Worm (Caenorhabditis elegans): Measurements from ENCODE around the gene Y39A1A.16.
A peak's percentile ranks its signal among the peaks of the same experiment; 100 is the strongest.

Gene Y39A1A.16

ce11 chrIII:10719057-10719456 lies 40.0 kb downstream of the Y39A1A.16 start (continued):
- TF ChIP-seq nhr-77 (tag; optimal IDR thresholded peaks at IDR 0.05): peak; percentile 65
- no peak for TF ChIP-seq daf-19 (GFP tag; conservative IDR thresholded peaks at IDR 0.05)
- no peak for TF ChIP-seq ceh-62 (tag; optimal IDR thresholded peaks at IDR 0.05)
- TF ChIP-seq vab-7 (GFP tag; IDR thresholded peaks at IDR 0.05): no peak
- TF ChIP-seq zip-11 (GFP tag; IDR thresholded peaks at IDR 0.05): no peak
- no peak for TF ChIP-seq dmd-9 (GFP tag; IDR thresholded peaks at IDR 0.05)
- no peak for TF ChIP-seq F49E8.2 (tag; optimal IDR thresholded peaks at IDR 0.05; ENCODE audit: borderline replicate concordance)
- TF ChIP-seq hif-1 (tag; optimal IDR thresholded peaks at IDR 0.05): no peak
- TF ChIP-seq mes-2 (tag; optimal IDR thresholded peaks at IDR 0.05; ENCODE audit: poor library complexity, severe bottlenecking): peak; percentile 40
- TF ChIP-seq Y48G9A.11 (GFP tag; IDR thresholded peaks at IDR 0.05): no peak
- TF ChIP-seq mdl-1 (tag; optimal IDR thresholded peaks at IDR 0.05): peak in 1 of 2 experiments; percentile 69
- no peak for TF ChIP-seq dpl-1 (GFP tag; optimal IDR thresholded peaks at IDR 0.05)
- peak; percentile 68 for TF ChIP-seq dve-1 (tag; optimal IDR thresholded peaks at IDR 0.05; ENCODE audit: insufficient read depth)
- no peak for TF ChIP-seq spr-1 (tag; optimal IDR thresholded peaks at IDR 0.05)
- no peak for TF ChIP-seq daf-12 (tag; optimal IDR thresholded peaks at IDR 0.05)
- peak; percentile 86 for TF ChIP-seq hlh-11 (tag; optimal IDR thresholded peaks at IDR 0.05)
- no peak for TF ChIP-seq attf-4 (tag; optimal IDR thresholded peaks at IDR 0.05)
- TF ChIP-seq spr-3 (GFP tag; optimal IDR thresholded peaks at IDR 0.05): no peak
- no peak for TF ChIP-seq skn-1 (tag; optimal IDR thresholded peaks at IDR 0.05)
- no peak for TF ChIP-seq ceh-44 (GFP tag; IDR thresholded peaks at IDR 0.05)
- no peak for TF ChIP-seq zip-2 (tag; optimal IDR thresholded peaks at IDR 0.05)

DNA sequence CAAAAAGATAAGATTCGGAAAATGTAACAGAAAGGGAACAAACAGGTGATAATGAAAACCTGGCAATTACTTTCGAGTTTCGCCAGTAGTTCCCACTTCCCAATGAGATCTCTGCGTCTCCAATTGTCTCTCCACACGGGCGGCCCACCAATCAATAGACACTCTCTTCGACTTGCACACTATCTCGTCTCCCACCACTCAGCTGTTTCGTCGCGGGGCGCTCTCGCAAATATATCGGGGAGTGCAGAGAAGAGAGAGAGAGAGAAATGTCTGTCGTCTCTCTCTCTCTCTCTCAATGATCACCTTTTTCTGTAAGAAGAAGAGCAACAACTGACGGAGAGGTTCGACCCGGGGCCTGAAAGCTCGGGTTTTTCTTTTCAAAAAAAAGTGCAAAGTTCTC lies 41.1 kb downstream of the Y39A1A.16 start:
- TF ChIP-seq daf-19 (GFP tag; conservative IDR thresholded peaks at IDR 0.05) (no peak), ceh-82 (tag; optimal IDR thresholded peaks at IDR 0.05) (no peak), nhr-76 (tag; optimal IDR thresholded peaks at IDR 0.05) (no peak), lin-29 (GFP tag; IDR thresholded peaks at IDR 0.05) (no peak), cey-2 (tag; optimal IDR thresholded peaks at IDR 0.05; ENCODE audit: borderline replicate concordance, insufficient read depth) (no peak), aly-2 (tag; optimal IDR thresholded peaks at IDR 0.05) (no peak), hlh-11 (tag; optimal IDR thresholded peaks at IDR 0.05) (peak; percentile 100), ceh-20 (GFP tag; IDR thresholded peaks at IDR 0.05) (peak; percentile 79), saeg-2 (GFP tag; IDR thresholded peaks at IDR 0.05) (peak; percentile 61), lin-39 (tag; optimal IDR thresholded peaks at IDR 0.05) (no peak), mdl-1 (tag; optimal IDR thresholded peaks at IDR 0.05) (peak; percentile 17 to 53), lim-7 (GFP tag; IDR thresholded peaks at IDR 0.05) (no peak), T20F7.1 (GFP tag; optimal IDR thresholded peaks at IDR 0.05) (peak; percentile 38), ZK337.2 (GFP tag; IDR thresholded peaks at IDR 0.05) (no peak), ceh-32 (tag; optimal IDR thresholded peaks at IDR 0.05; ENCODE audit: poor library complexity) (no peak), arid-1 (GFP tag; conservative IDR thresholded peaks at IDR 0.05) (peak; percentile 68; the same call in 1 of the 2 replicates), pqm-1 (tag; optimal IDR thresholded peaks at IDR 0.05) (peak; percentile 19), egl-27 (tag; optimal IDR thresholded peaks at IDR 0.05) (no peak), nhr-237 (tag; optimal IDR thresholded peaks at IDR 0.05) (no peak), nhr-111 (GFP tag; optimal IDR thresholded peaks at IDR 0.05) (no peak), nhr-6 (tag; optimal IDR thresholded peaks at IDR 0.05) (peak; percentile 17), F37D6.2 (tag; optimal IDR thresholded peaks at IDR 0.05) (peak; percentile 43), ceh-28 (tag; optimal IDR thresholded peaks at IDR 0.05) (peak; percentile 75), gei-8 (GFP tag; optimal IDR thresholded peaks at IDR 0.05) (peak; percentile 57), nhr-77 (tag; optimal IDR thresholded peaks at IDR 0.05) (peak; percentile 56), madf-5 (GFP tag; IDR thresholded peaks at IDR 0.05) (no peak), skn-1 (tag; optimal IDR thresholded peaks at IDR 0.05) (no peak), lin-13 (GFP tag; optimal IDR thresholded peaks at IDR 0.05) (peak; percentile 64), mxl-2 (GFP tag; conservative IDR thresholded peaks at IDR 0.05) (no peak), egl-43 (GFP tag; IDR thresholded peaks at IDR 0.05) (peak; percentile 79), zfp-2 (tag; optimal IDR thresholded peaks at IDR 0.05) (no peak), nhr-28 (tag; optimal IDR thresholded peaks at IDR 0.05) (peak; percentile 85), unc-62 (GFP tag; optimal IDR thresholded peaks at IDR 0.05 in 1 of 2) (no peak), unc-62 (tag; optimal IDR thresholded peaks at IDR 0.05) (no peak), lin-1 (GFP tag; IDR thresholded peaks at IDR 0.05) (peak; percentile 93)
